Fruit fly (Drosophila melanogaster): ENCODE measurements around the gene CG16984.

CG16984 gene

DNA sequence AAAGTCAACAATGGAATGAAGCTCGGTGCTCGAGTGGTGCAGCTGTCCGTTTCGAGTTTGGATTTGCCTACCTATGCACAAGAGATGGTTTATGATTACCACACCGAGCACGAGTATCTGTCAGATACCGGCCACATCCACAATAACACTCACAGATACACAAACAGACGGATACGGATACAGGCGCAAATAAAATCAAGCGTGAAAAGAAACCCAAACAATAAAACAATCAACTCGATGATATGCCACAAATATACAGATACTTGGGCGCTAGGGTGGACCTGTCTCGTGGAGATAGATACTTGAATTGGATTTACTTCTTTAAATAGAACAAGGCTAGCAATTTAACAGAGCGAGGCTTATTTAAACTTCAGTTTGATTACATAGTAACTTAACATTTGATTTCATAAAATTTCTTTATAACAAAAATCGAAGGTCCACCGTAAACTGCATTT lies 25.3 kb upstream of the CG16984 start (continued):
- TF ChIP-seq CG6276 (GFP tag; optimal IDR thresholded peaks at IDR 0.05) = peak; percentile 81
- peak; percentile 82 for TF ChIP-seq net (GFP tag; optimal IDR thresholded peaks at IDR 0.05)
- peak; percentile 72 for TF ChIP-seq Eip93F (GFP tag; optimal IDR thresholded peaks at IDR 0.05)
- peak; percentile 87 for TF ChIP-seq svp (GFP tag)
- peak; percentile 83 for TF ChIP-seq CG11762 (GFP tag; optimal IDR thresholded peaks at IDR 0.05; ENCODE audit: insufficient read depth)
- TF ChIP-seq CG34406 (GFP tag; optimal IDR thresholded peaks at IDR 0.05) = peak; percentile 87
- TF ChIP-seq CG9139 (GFP tag; optimal IDR thresholded peaks at IDR 0.05) = peak; percentile 47
- peak; percentile 73 for TF ChIP-seq CG11294 (GFP tag; IDR thresholded peaks at IDR 0.05)
- no peak for TF ChIP-seq Hr38 (GFP tag; optimal IDR thresholded peaks at IDR 0.05)
- TF ChIP-seq Lpt (GFP tag; optimal IDR thresholded peaks at IDR 0.05) = peak; percentile 58
- peak; percentile 59 for TF ChIP-seq CG1621 (tag; optimal IDR thresholded peaks at IDR 0.05)
- TF ChIP-seq esn (GFP tag; optimal IDR thresholded peaks at IDR 0.05) = peak; percentile 89
- TF ChIP-seq CG7368 (GFP tag; optimal IDR thresholded peaks at IDR 0.05) = peak; percentile 70
- peak; percentile 75 for TF ChIP-seq Ets96B (tag; optimal IDR thresholded peaks at IDR 0.05)
- peak; percentile 42 for TF ChIP-seq spab (GFP tag; optimal IDR thresholded peaks at IDR 0.05)
- peak; percentile 87 for TF ChIP-seq lz (GFP tag; optimal IDR thresholded peaks at IDR 0.05)
- TF ChIP-seq fkh (GFP tag; optimal IDR thresholded peaks at IDR 0.05) = peak; percentile 71
- peak; percentile 90 for TF ChIP-seq Sox102F (GFP tag; optimal IDR thresholded peaks at IDR 0.05)
- peak; percentile 6 for TF ChIP-seq fd85E (GFP tag; optimal IDR thresholded peaks at IDR 0.05)
- TF ChIP-seq acj6 (GFP tag; optimal IDR thresholded peaks at IDR 0.05) = peak; percentile 81
- peak; percentile 79 for TF ChIP-seq Ets21C (GFP tag; optimal IDR thresholded peaks at IDR 0.05)
- TF ChIP-seq vri (GFP tag; optimal IDR thresholded peaks at IDR 0.05) = peak; percentile 75
- TF ChIP-seq fd59A (GFP tag; optimal IDR thresholded peaks at IDR 0.05) = peak; percentile 51
- TF ChIP-seq ss (GFP tag; optimal IDR thresholded peaks at IDR 0.05) = peak in 1 of 2 experiments; percentile 50
- peak; percentile 81 for TF ChIP-seq Hr4 (GFP tag; optimal IDR thresholded peaks at IDR 0.05)
- TF ChIP-seq CG4318 (GFP tag; optimal IDR thresholded peaks at IDR 0.05) = peak; percentile 8
- TF ChIP-seq pdm3 (GFP tag; optimal IDR thresholded peaks at IDR 0.05) = peak; percentile 86
- peak; percentile 83 for TF ChIP-seq Sox14 (GFP tag; optimal IDR thresholded peaks at IDR 0.05)
- TF ChIP-seq CG6792 (GFP tag; optimal IDR thresholded peaks at IDR 0.05) = peak; percentile 82
- no peak for TF ChIP-seq CG6854 (GFP tag; optimal IDR thresholded peaks at IDR 0.05)
- peak; percentile 79 for TF ChIP-seq CG3919 (GFP tag; optimal IDR thresholded peaks at IDR 0.05)
- peak; percentile 60 for TF ChIP-seq dsx (GFP tag; optimal IDR thresholded peaks at IDR 0.05; ENCODE audit: poor library complexity, severe bottlenecking)
- TF ChIP-seq CG32006 (GFP tag; optimal IDR thresholded peaks at IDR 0.05) = peak; percentile 70
- peak; percentile 88 for TF ChIP-seq CG8119 (GFP tag; IDR thresholded peaks at IDR 0.05)
- TF ChIP-seq Met (GFP tag; optimal IDR thresholded peaks at IDR 0.05) = peak; percentile 88
- TF ChIP-seq topi (GFP tag; optimal IDR thresholded peaks at IDR 0.05) = peak; percentile 81

DNA sequence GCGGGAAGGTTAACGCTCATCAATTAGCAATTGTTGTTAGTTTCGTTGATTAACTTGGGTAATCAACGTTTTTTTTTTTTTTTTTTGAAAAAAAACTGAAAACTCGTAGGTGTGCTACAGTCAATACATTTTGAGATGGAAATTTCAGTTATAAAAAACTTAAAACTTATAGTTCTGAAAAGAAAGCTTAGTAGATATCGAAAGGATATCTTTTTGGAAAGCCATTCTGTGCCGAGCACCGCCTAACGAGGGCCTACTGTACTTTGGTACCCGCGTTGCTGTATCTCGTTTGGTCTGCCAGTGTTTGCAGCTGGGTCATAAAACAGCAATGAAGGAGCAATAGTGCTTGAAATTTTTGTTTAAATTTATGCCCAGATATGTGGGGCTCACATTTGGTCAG lies 23.6 kb upstream of the CG16984 start:
- TF ChIP-seq CG8632 (GFP tag; optimal IDR thresholded peaks at IDR 0.05) = no peak
- TF ChIP-seq eg (GFP tag; IDR thresholded peaks at IDR 0.05) = peak; percentile 89
- no peak for TF ChIP-seq CG1621 (tag; optimal IDR thresholded peaks at IDR 0.05)
- peak in 1 of 2 experiments; percentile 34 for TF ChIP-seq salr (GFP tag; optimal IDR thresholded peaks at IDR 0.05)
- TF ChIP-seq CG11902 (GFP tag; optimal IDR thresholded peaks at IDR 0.05) = peak; percentile 41
- no peak for TF ChIP-seq fd59A (GFP tag; optimal IDR thresholded peaks at IDR 0.05)
- TF ChIP-seq CG8119 (GFP tag; IDR thresholded peaks at IDR 0.05) = peak; percentile 80
- peak; percentile 24 for TF ChIP-seq CG11762 (GFP tag; optimal IDR thresholded peaks at IDR 0.05; ENCODE audit: insufficient read depth)
- no peak for TF ChIP-seq Sox102F (GFP tag; optimal IDR thresholded peaks at IDR 0.05)
- TF ChIP-seq Sox15 (GFP tag; optimal IDR thresholded peaks at IDR 0.05) = no peak
- no peak for TF ChIP-seq Ets96B (tag; optimal IDR thresholded peaks at IDR 0.05)
- TF ChIP-seq CG6276 (GFP tag; optimal IDR thresholded peaks at IDR 0.05) = peak; percentile 80
- TF ChIP-seq esn (GFP tag; optimal IDR thresholded peaks at IDR 0.05) = no peak
- TF ChIP-seq Blimp-1 (GFP tag; optimal IDR thresholded peaks at IDR 0.05) = no peak
- TF ChIP-seq dsx (GFP tag; optimal IDR thresholded peaks at IDR 0.05; ENCODE audit: poor library complexity, severe bottlenecking) = no peak
- no peak for TF ChIP-seq CG31627 (GFP tag; optimal IDR thresholded peaks at IDR 0.05)
- no peak for TF ChIP-seq CG10669 (GFP tag; optimal IDR thresholded peaks at IDR 0.05)
- TF ChIP-seq CG34406 (GFP tag; optimal IDR thresholded peaks at IDR 0.05) = no peak
- TF ChIP-seq dac (GFP tag; optimal IDR thresholded peaks at IDR 0.05) = peak; percentile 55
- peak; percentile 79 for TF ChIP-seq CG6163 (GFP tag; IDR thresholded peaks at IDR 0.05)
- peak; percentile 49 for TF ChIP-seq cyc (GFP tag; optimal IDR thresholded peaks at IDR 0.05)
- no peak for TF ChIP-seq acj6 (GFP tag; optimal IDR thresholded peaks at IDR 0.05)
- no peak for TF ChIP-seq fkh (GFP tag; optimal IDR thresholded peaks at IDR 0.05)
- TF ChIP-seq achi (GFP tag; optimal IDR thresholded peaks at IDR 0.05) = peak; percentile 37
- no peak for TF ChIP-seq ss (GFP tag; optimal IDR thresholded peaks at IDR 0.05)
- peak; percentile 38 for TF ChIP-seq topi (GFP tag; optimal IDR thresholded peaks at IDR 0.05)
- no peak for TF ChIP-seq Sox14 (GFP tag; optimal IDR thresholded peaks at IDR 0.05)
- TF ChIP-seq CG6792 (GFP tag; optimal IDR thresholded peaks at IDR 0.05) = no peak

All from whole organism, prepupa.